Fruit fly (Drosophila melanogaster) whole organism, embryonic: ENCODE results near the gene CG15185.

Source experiments
- Aef1 ChIP-seq: fragments of 200-800 bp; sonication (Bioruptor generic); IDR thresholded peaks from 3 replicates; pipeline ENCODE4 v1.3.6; 2022; ENCODE audit warnings: missing biosample characterization, missing genetic modification characterization
- Atf3 ChIP-seq: fragments of 200-800 bp; sonication (Bioruptor generic); optimal IDR thresholded peaks from 3 replicates; lab custom pipeline; 2016; ENCODE audit warnings: missing biosample characterization, missing genetic modification characterization
- B-H1 ChIP-seq: fragments of 200-800 bp; sonication (Bioruptor generic); IDR thresholded peaks from 3 replicates; pipeline ENCODE4 v1.3.6; 2022; ENCODE audit warnings: missing biosample characterization, missing genetic modification characterization
- Bteb2 ChIP-seq: fragments of 200-800 bp; sonication (Bioruptor generic); optimal IDR thresholded peaks from 2 replicates; lab custom pipeline; 2016; ENCODE audit warnings: missing biosample characterization, missing genetic modification characterization
- CG10321 ChIP-seq: fragments of 200-800 bp; sonication (Bioruptor generic); IDR thresholded peaks from 2 replicates; pipeline ENCODE4 v1.3.6; 2022; ENCODE audit warnings: missing biosample characterization, missing genetic modification characterization
- CG10543 ChIP-seq: fragments of 200-800 bp; sonication (Bioruptor generic); optimal IDR thresholded peaks from 3 replicates; lab custom pipeline; 2017; ENCODE audit warnings: missing biosample characterization, mild to moderate bottlenecking, missing genetic modification characterization, moderate library complexity
- CG10565 ChIP-seq: fragments of 200-800 bp; sonication (Bioruptor generic); optimal IDR thresholded peaks from 3 replicates; lab custom pipeline; 2016; ENCODE audit warnings: missing biosample characterization, mild to moderate bottlenecking, missing genetic modification characterization
- CG10979 ChIP-seq: fragments of 200-800 bp; sonication (Bioruptor generic); optimal IDR thresholded peaks from 2 replicates; lab custom pipeline; 2018; ENCODE audit warnings: missing biosample characterization, mild to moderate bottlenecking, missing genetic modification characterization, moderate library complexity
- CG11456 ChIP-seq: fragments of 200-800 bp; sonication (Bioruptor generic); IDR thresholded peaks from 3 replicates; pipeline ENCODE4 v1.3.6; 2022; ENCODE audit warnings: missing biosample characterization, missing genetic modification characterization
- CG12155 ChIP-seq: fragments of 200-800 bp; sonication (Bioruptor generic); optimal IDR thresholded peaks from 3 replicates; lab custom pipeline; 2016; ENCODE audit warnings: missing biosample characterization, missing genetic modification characterization
- CG12659 ChIP-seq: fragments of 200-800 bp; sonication (Bioruptor generic); optimal IDR thresholded peaks from 3 replicates; lab custom pipeline; 2017; ENCODE audit warnings: mild to moderate bottlenecking, missing biosample characterization, missing genetic modification reagents, missing genetic modification characterization
- CG16813 ChIP-seq: fragments of 200-800 bp; sonication (Bioruptor generic); IDR thresholded peaks from 3 replicates; pipeline ENCODE4 v1.3.6; 2022; ENCODE audit warnings: missing biosample characterization, missing genetic modification characterization; ENCODE audit not compliant: partially characterized antibody
- CG18619 ChIP-seq: fragments of 200-800 bp; sonication (Bioruptor generic); optimal IDR thresholded peaks from 3 replicates; lab custom pipeline; 2017; ENCODE audit warnings: missing biosample characterization, mild to moderate bottlenecking, missing genetic modification characterization
- CG2875 ChIP-seq: fragments of 200-800 bp; sonication (Bioruptor generic); optimal IDR thresholded peaks from 2 replicates; lab custom pipeline; 2017; ENCODE audit warnings: missing biosample characterization, mild to moderate bottlenecking, missing genetic modification characterization, missing genetic modification reagents
- CG4707 ChIP-seq: fragments of 200-800 bp; sonication (Bioruptor generic); optimal IDR thresholded peaks from 2 replicates; lab custom pipeline; 2018; ENCODE audit warnings: missing biosample characterization, mild to moderate bottlenecking, missing genetic modification characterization, moderate library complexity
- CG6175 ChIP-seq: fragments of 200-800 bp; sonication (Bioruptor generic); IDR thresholded peaks from 3 replicates; pipeline ENCODE4 v1.3.6; 2022; ENCODE audit warnings: missing biosample characterization, missing genetic modification characterization
- CG7786 ChIP-seq: fragments of 200-800 bp; sonication (Bioruptor generic); optimal IDR thresholded peaks from 2 replicates; lab custom pipeline; 2016; ENCODE audit warnings: missing biosample characterization, missing genetic modification characterization
- CG7839 ChIP-seq: fragments of 200-800 bp; sonication (Bioruptor generic); optimal IDR thresholded peaks from 3 replicates; lab custom pipeline; 2018; ENCODE audit warnings: missing biosample characterization, mild to moderate bottlenecking, missing genetic modification characterization, moderate library complexity
- CG8089 ChIP-seq: fragments of 200-800 bp; sonication (Bioruptor generic); optimal IDR thresholded peaks from 3 replicates; lab custom pipeline; 2016; ENCODE audit warnings: missing biosample characterization, missing genetic modification characterization
- CG9817 ChIP-seq: fragments of 200-800 bp; sonication (Bioruptor generic); optimal IDR thresholded peaks from 2 replicates; lab custom pipeline; 2018; ENCODE audit warnings: missing biosample characterization, mild to moderate bottlenecking, missing genetic modification characterization, moderate library complexity
- CG9932 ChIP-seq: fragments of 200-800 bp; sonication (Bioruptor generic); IDR thresholded peaks from 2 replicates; pipeline ENCODE4 v1.3.6; 2022; ENCODE audit warnings: missing biosample characterization, missing genetic modification characterization
- Deaf1 ChIP-seq: fragments of 200-800 bp; optimal IDR thresholded peaks from 3 replicates; lab custom pipeline; 2019; ENCODE audit warnings: missing biosample characterization, mild to moderate bottlenecking, missing genetic modification characterization, moderate library complexity
- Dref ChIP-seq: fragments of 200-800 bp; sonication (Bioruptor generic); IDR thresholded peaks from 2 replicates; pipeline ENCODE4 v1.3.6; 2022; ENCODE audit warnings: missing biosample characterization, missing genetic modification characterization
- HHEX ChIP-seq: fragments of 200-800 bp; sonication (Bioruptor generic); optimal IDR thresholded peaks from 3 replicates; lab custom pipeline; 2017; ENCODE audit warnings: missing biosample characterization, mild to moderate bottlenecking, missing genetic modification characterization, missing genetic modification reagents
- HLH54F ChIP-seq: fragments of 200-800 bp; sonication (Bioruptor generic); optimal IDR thresholded peaks from 3 replicates; lab custom pipeline; 2016; ENCODE audit warnings: missing biosample characterization, missing genetic modification characterization
- Hr51 ChIP-seq, 2 experiments: fragments of 200-800 bp; sonication (Bioruptor generic); optimal IDR thresholded peaks; 2 replicates in 1 of 2; 3 replicates in 1 of 2; lab custom pipeline; 2016 to 2018; ENCODE audit warnings: missing biosample characterization in 2 of 2, missing genetic modification characterization in 2 of 2, mild to moderate bottlenecking in 1 of 2, moderate library complexity in 1 of 2
- Lim3 ChIP-seq: fragments of 200-800 bp; sonication (Bioruptor generic); IDR thresholded peaks from 2 replicates; pipeline ENCODE4 v1.3.6; 2022; ENCODE audit warnings: missing biosample characterization, missing genetic modification characterization
- Opbp ChIP-seq: fragments of 200-800 bp; sonication (Bioruptor generic); IDR thresholded peaks from 3 replicates; pipeline ENCODE4 v1.3.6; 2022; ENCODE audit warnings: missing biosample characterization, missing genetic modification characterization; ENCODE audit not compliant: partially characterized antibody
- Side ChIP-seq: fragments of 200-800 bp; sonication (Bioruptor generic); optimal IDR thresholded peaks from 2 replicates; lab custom pipeline; 2016; ENCODE audit warnings: missing biosample characterization, missing genetic modification characterization
- Sox100B ChIP-seq: fragments of 200-800 bp; sonication (Bioruptor generic); optimal IDR thresholded peaks from 3 replicates; lab custom pipeline; 2018; ENCODE audit warnings: missing biosample characterization, mild to moderate bottlenecking, missing genetic modification characterization
- Vsx1 ChIP-seq: fragments of 200-800 bp; sonication (Bioruptor generic); optimal IDR thresholded peaks from 2 replicates; lab custom pipeline; 2017; ENCODE audit warnings: missing biosample characterization, mild to moderate bottlenecking, missing genetic modification characterization, missing genetic modification reagents
- abd-A ChIP-seq: fragments of 200-800 bp; sonication (Bioruptor generic); optimal IDR thresholded peaks from 3 replicates; lab custom pipeline; 2019; ENCODE audit warnings: missing biosample characterization, mild to moderate bottlenecking, missing genetic modification characterization, moderate library complexity
- ac ChIP-seq: fragments of 200-800 bp; sonication (Bioruptor generic); optimal IDR thresholded peaks from 3 replicates; lab custom pipeline; 2017; ENCODE audit warnings: missing biosample characterization, mild to moderate bottlenecking, missing genetic modification characterization
- cato ChIP-seq: fragments of 200-800 bp; sonication (Bioruptor generic); optimal IDR thresholded peaks from 2 replicates; lab custom pipeline; 2016; ENCODE audit warnings: missing biosample characterization, missing genetic modification characterization, borderline replicate concordance
- caup ChIP-seq: fragments of 200-800 bp; sonication (Bioruptor generic); optimal IDR thresholded peaks from 3 replicates; lab custom pipeline; 2017; ENCODE audit warnings: missing biosample characterization, mild to moderate bottlenecking, missing genetic modification characterization, moderate library complexity; ENCODE audit not compliant: severe bottlenecking
- chinmo ChIP-seq: fragments of 200-800 bp; sonication (Bioruptor generic); IDR thresholded peaks from 4 replicates; pipeline ENCODE4 v1.3.6; 2022; ENCODE audit warnings: missing biosample characterization, missing genetic modification characterization; ENCODE audit not compliant: partially characterized antibody
- hb ChIP-seq: fragments of 200-800 bp; sonication (Bioruptor generic); IDR thresholded peaks from 3 replicates; pipeline ENCODE4 v1.3.6; 2022; ENCODE audit warnings: missing biosample characterization, missing genetic modification characterization; ENCODE audit not compliant: partially characterized antibody
- kah ChIP-seq: fragments of 200-800 bp; sonication (Bioruptor generic); optimal IDR thresholded peaks from 2 replicates; lab custom pipeline; 2018; ENCODE audit warnings: missing biosample characterization, mild to moderate bottlenecking, missing genetic modification characterization
- ken ChIP-seq: fragments of 200-800 bp; sonication (Bioruptor generic); IDR thresholded peaks from 3 replicates; pipeline ENCODE4 v1.3.6; 2022; ENCODE audit warnings: missing biosample characterization, missing genetic modification characterization
- lbe ChIP-seq: fragments of 200-800 bp; sonication (Bioruptor generic); optimal IDR thresholded peaks from 2 replicates; lab custom pipeline; 2016; ENCODE audit warnings: missing biosample characterization, mild to moderate bottlenecking, missing genetic modification characterization
- pb ChIP-seq: fragments of 200-800 bp; sonication (Bioruptor generic); optimal IDR thresholded peaks from 3 replicates; lab custom pipeline; 2016; ENCODE audit warnings: missing biosample characterization, missing genetic modification characterization
- peb ChIP-seq: fragments of 200-800 bp; sonication (Bioruptor generic); IDR thresholded peaks from 2 replicates; pipeline ENCODE4 v1.3.6; 2022; ENCODE audit warnings: missing biosample characterization, missing genetic modification characterization
- salm ChIP-seq: fragments of 200-800 bp; sonication (Bioruptor generic); optimal IDR thresholded peaks from 2 replicates; lab custom pipeline; 2018; ENCODE audit warnings: missing biosample characterization, mild to moderate bottlenecking, missing genetic modification characterization
- sens ChIP-seq: fragments of 200-800 bp; sonication (Bioruptor generic); peaks from one replicate; lab custom pipeline; 2016; ENCODE audit warnings: missing biosample characterization, missing genetic modification characterization
- so ChIP-seq: fragments of 200-800 bp; sonication (Bioruptor generic); IDR thresholded peaks from 3 replicates; pipeline ENCODE4 v1.3.6; 2022; ENCODE audit warnings: missing biosample characterization, missing genetic modification characterization
- ssp ChIP-seq: fragments of 200-800 bp; sonication (Bioruptor generic); IDR thresholded peaks from 2 replicates; pipeline ENCODE4 v1.3.6; 2022; ENCODE audit warnings: missing biosample characterization, missing genetic modification characterization
- tgo ChIP-seq: fragments of 200-800 bp; sonication (Bioruptor generic); IDR thresholded peaks from 3 replicates; pipeline ENCODE4 v1.3.6; 2022; ENCODE audit warnings: missing biosample characterization, missing genetic modification characterization
- tna ChIP-seq: fragments of 200-800 bp; sonication (Bioruptor generic); IDR thresholded peaks from 2 replicates; pipeline ENCODE4 v1.3.6; 2022; ENCODE audit warnings: missing biosample characterization, missing genetic modification characterization; ENCODE audit not compliant: partially characterized antibody
- tx ChIP-seq: fragments of 200-800 bp; sonication (Bioruptor generic); optimal IDR thresholded peaks from 2 replicates; lab custom pipeline; 2016; ENCODE audit warnings: missing biosample characterization, missing genetic modification characterization

The CG15185 gene

DNA sequence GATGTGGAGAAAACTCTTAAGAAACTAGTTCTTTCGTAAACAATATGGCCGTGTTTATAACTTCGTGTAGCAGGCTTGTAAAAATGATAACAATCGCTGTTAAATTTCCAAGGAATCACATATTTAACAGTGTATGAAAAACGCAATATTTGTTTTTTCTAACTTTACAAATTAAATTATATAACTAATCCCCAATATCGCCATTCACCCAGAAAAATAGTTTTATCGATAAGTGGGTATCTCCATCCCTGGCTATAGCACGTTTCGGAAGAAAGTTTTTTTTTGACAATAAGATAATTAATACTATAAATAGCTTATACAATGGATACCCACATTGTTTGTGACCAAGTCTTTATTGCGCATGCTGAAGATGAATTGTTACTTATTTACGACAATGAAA is at the start of gene CG15185:
Gene CG15185 (plus strand): TSS at position 301 of the 400 bp plus-strand sequence.
- TF ChIP-seq CG10979 (tag; lab: Kevin White, UChicago), result no peak
- TF ChIP-seq kah (GFP tag; lab: Kevin White, UChicago), result no peak
- TF ChIP-seq caup (GFP tag; lab: Kevin White, UChicago), result no peak
- TF ChIP-seq CG18619 (GFP tag; lab: Kevin White, UChicago), result no peak
- TF ChIP-seq CG2875 (GFP tag; lab: Kevin White, UChicago), result no peak
- no peak for TF ChIP-seq CG6175 (GFP tag; lab: Robert Waterston, UW)
- no peak for TF ChIP-seq CG16813
- TF ChIP-seq, all 482 proteins: peak for 0

dm6 chr3R:6477877-6478361 is 49.4 kb upstream of the CG15185 start, which contains the start of gene CG15186:
Gene CG15186, plus strand, starts transcription at chr3R:6478311.
- TF ChIP-seq CG9932 (GFP tag; lab: Robert Waterston, UW) (0 out of 2 replicates have a peak, but pooled peaks have one; percentile 17), salm (no peak), CG11456 (GFP tag; lab: Robert Waterston, UW) (no peak), Opbp (no peak), HHEX (no peak), CG12155 (GFP tag; lab: Kevin White, UChicago) (no peak), HLH54F (GFP tag; lab: Kevin White, UChicago) (no peak), hb (no peak), CG7786 (GFP tag; lab: Kevin White, UChicago) (no peak), cato (GFP tag; lab: Kevin White, UChicago) (no peak), abd-A (peak; percentile 64), Dref (GFP tag; lab: Robert Waterston, UW) (peak; percentile 31; the same call in 1 of the 2 replicates), CG9817 (tag; lab: Kevin White, UChicago) (no peak), CG2875 (GFP tag; lab: Kevin White, UChicago) (no peak), Hr51 (GFP tag; optimal IDR thresholded peaks at IDR 0.05; lab: Kevin White, UChicago) (no peak), tna (GFP tag; lab: Robert Waterston, UW) (no peak), chinmo (GFP tag; lab: Robert Waterston, UW) (0 out of 4 replicates have a peak, but pooled peaks have one; percentile 42), ac (no peak), Lim3 (GFP tag; lab: Robert Waterston, UW) (no peak), ken (GFP tag; lab: Robert Waterston, UW) (no peak), Aef1 (no peak), Vsx1 (GFP tag; lab: Kevin White, UChicago) (no peak), CG4707 (no peak), ssp (GFP tag; lab: Robert Waterston, UW) (no peak), CG10543 (GFP tag; lab: Kevin White, UChicago) (peak; percentile 65), CG10321 (GFP tag; lab: Robert Waterston, UW) (no peak), sens (GFP tag; lab: Kevin White, UChicago) (peak; percentile 13), Side (GFP tag; lab: Kevin White, UChicago) (no peak), tx (GFP tag; lab: Kevin White, UChicago) (no peak), Sox100B (GFP tag; lab: Kevin White, UChicago) (no peak), pb (GFP tag; lab: Kevin White, UChicago) (no peak), lbe (no peak), peb (GFP tag; lab: Robert Waterston, UW) (no peak), CG12659 (GFP tag; lab: Kevin White, UChicago) (no peak), CG10565 (GFP tag; lab: Kevin White, UChicago) (no peak), CG7839 (tag; lab: Kevin White, UChicago) (no peak), CG8089 (GFP tag; lab: Kevin White, UChicago) (no peak), B-H1 (GFP tag; lab: Robert Waterston, UW) (no peak), tgo (GFP tag; lab: Robert Waterston, UW) (no peak), Bteb2 (GFP tag; lab: Kevin White, UChicago) (no peak), Atf3 (no peak), Deaf1 (peak; percentile 3), so (no peak)
